Worm (Caenorhabditis elegans): ENCODE measurements around the gene spl-2.

Gene spl-2

DNA sequence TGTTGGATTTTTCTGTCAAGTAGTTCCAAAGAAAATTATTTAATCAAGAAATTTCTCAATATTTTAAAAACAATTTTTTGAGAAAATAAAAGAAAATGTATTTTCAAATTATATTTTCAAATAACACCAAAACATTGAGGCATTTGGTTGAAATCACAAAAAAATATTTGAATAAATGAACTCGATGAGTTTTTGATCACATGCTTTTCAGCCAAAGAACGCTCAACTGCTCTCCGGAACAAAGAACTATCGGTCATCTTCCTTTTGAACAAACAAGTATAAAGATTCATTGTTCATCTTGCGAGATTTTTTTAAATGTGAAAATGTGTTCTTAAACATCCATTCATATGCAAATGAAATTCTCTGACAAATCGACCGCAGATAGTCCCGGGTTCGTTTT, 51.7 kb downstream of the spl-2 start:
- TF ChIP-seq hlh-1 (tag; optimal IDR thresholded peaks at IDR 0.05) (no peak), flh-1 (GFP tag; optimal IDR thresholded peaks at IDR 0.05) (no peak), mep-1 (tag; optimal IDR thresholded peaks at IDR 0.05) (no peak), mls-2 (tag; optimal IDR thresholded peaks at IDR 0.05) (no peak), ham-2 (GFP tag; optimal IDR thresholded peaks at IDR 0.05) (no peak), unc-62 (GFP tag; optimal IDR thresholded peaks at IDR 0.05) (no peak), drap-1 (GFP tag; optimal IDR thresholded peaks at IDR 0.05) (no peak), nhr-237 (tag; optimal IDR thresholded peaks at IDR 0.05) (no peak), snpc-4 (tag; optimal IDR thresholded peaks at IDR 0.05) (no peak), blmp-1 (tag; optimal IDR thresholded peaks at IDR 0.05) (no peak), elt-1 (tag; optimal IDR thresholded peaks at IDR 0.05; ENCODE audit: borderline replicate concordance, insufficient read depth) (no peak), zip-8 (tag; optimal IDR thresholded peaks at IDR 0.05) (no peak), lsy-2 (tag; optimal IDR thresholded peaks at IDR 0.05) (no peak), unc-120 (tag; optimal IDR thresholded peaks at IDR 0.05; ENCODE audit: poor library complexity, severe bottlenecking) (no peak)
